Worm (Caenorhabditis elegans) whole organism, L3 larva: ENCODE results near the gene col-69.

ENCODE experiments used
- nfya-1 ChIP-seq: sonication (generic microtip); optimal IDR thresholded peaks from 2 replicates; lab custom pipeline; 2017; ENCODE audit warnings: missing genetic modification characterization, mild to moderate bottlenecking, missing compliant biosample characterization, antibody characterized with exemption, moderate library complexity; ENCODE audit not compliant: insufficient read depth
- nhr-23 ChIP-seq: fragments of 150-350 bp; optimal IDR thresholded peaks from 2 replicates; lab custom pipeline; 2014; ENCODE audit warnings: missing biosample characterization, missing genetic modification reagents, missing genetic modification characterization
- snpc-4 ChIP-seq: fragments of 150-350 bp; optimal IDR thresholded peaks from 2 replicates; lab custom pipeline; 2014; ENCODE audit warnings: missing biosample characterization, missing genetic modification characterization

ce11 chrII:323048-323776 is 17.7 kb upstream of the col-69 start, which contains the start of gene K01A2.10:
- TF ChIP-seq nfya-1 (tag; lab: Kevin White, UChicago) (peak; percentile 75), nhr-23 (tag; lab: Kevin White, UChicago) (no peak), snpc-4 (peak; percentile 57)
